Fruit fly (Drosophila melanogaster): ENCODE results near the gene Sec61gamma.

Gene Sec61gamma

DNA sequence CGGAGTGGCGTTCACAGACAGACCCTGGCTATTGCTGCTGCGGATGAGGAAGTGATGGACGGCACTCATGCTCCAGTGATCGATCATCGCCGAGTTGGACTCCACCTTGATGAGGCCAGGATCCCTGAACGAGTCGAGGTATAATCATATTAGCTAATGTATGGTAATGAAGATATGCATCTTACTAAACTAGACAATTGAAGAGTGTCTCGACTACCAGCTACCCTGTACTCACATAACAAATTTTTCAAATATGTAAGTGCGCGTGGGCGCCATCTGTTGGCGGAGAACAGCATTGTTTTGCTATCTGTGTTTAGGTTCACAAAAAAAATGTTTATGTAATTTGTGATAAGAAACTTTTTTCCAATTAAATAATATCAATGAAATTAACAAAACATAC, 36.1 kb downstream of the Sec61gamma start:
- TF ChIP-seq CG34367 (tag; optimal IDR thresholded peaks at IDR 0.05) (no peak), CG15710 (tag; optimal IDR thresholded peaks at IDR 0.05) (no peak), Ets98B (GFP tag; IDR thresholded peaks at IDR 0.05) (no peak), CG32121 (GFP tag; IDR thresholded peaks at IDR 0.05) (no peak), Pif1A (GFP tag; optimal IDR thresholded peaks at IDR 0.05) (no peak), rn (GFP tag; IDR thresholded peaks at IDR 0.05) (no peak), CG14655 (GFP tag; optimal IDR thresholded peaks at IDR 0.05) (no peak), gl (tag; optimal IDR thresholded peaks at IDR 0.05) (no peak), Snoo (tag; optimal IDR thresholded peaks at IDR 0.05) (no peak), CG8159 (tag; optimal IDR thresholded peaks at IDR 0.05) (no peak), D1 (tag; optimal IDR thresholded peaks at IDR 0.05) (no peak), CG10348 (GFP tag; IDR thresholded peaks at IDR 0.05) (no peak)

DNA sequence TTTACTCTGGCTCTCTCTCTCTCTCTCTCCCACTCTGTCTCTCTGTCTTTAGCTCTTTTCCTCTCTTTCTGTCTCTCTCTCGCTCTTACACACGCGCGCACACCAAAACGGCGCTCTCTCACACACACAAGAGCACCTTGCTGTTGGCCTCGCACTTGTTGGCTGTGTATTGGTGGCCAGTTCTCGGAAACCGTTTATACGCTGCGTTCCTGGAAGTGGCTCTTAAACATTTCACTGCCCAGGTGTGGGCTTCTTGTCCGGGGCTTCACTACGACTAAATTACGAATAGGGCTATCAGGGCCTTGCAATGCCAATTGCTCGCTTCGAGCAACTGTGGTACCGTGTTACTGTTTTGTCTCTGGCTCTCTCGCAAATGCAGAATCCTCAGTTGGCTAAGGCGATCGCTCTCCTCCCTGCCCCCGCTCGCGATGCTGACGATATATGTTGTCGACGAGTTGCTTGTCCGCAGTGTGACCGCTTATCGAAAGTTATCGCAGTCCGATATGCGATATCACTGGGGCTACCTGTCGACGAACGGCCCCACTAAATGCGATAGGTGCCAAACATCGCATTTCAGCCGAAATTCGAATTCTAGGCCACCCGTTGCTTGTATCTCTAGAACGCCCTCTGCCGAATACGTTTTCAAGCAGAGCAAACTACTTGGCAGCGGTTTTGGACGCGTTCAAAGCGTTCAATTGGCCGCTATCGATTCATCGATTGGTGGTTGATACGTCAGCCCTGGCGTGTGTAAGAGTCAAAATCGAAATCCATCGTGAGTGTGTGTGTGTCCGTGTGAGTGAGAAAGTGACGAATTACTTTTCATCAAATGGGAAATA, 40.1 kb downstream of the Sec61gamma start, which contains the start of the genes dome and Ubqn:
Gene dome (minus strand): TSS at position 479 of the 836 bp plus-strand sequence.
Gene Ubqn (plus strand): TSS at position 769 of the 836 bp plus-strand sequence.
- TF ChIP-seq CG32121 (GFP tag; IDR thresholded peaks at IDR 0.05) (no peak), CG13204 (GFP tag; optimal IDR thresholded peaks at IDR 0.05) (peak; percentile 14), CG4496 (GFP tag; IDR thresholded peaks at IDR 0.05) (peak; percentile 29; the same call in 2 of the 3 replicates), EcR (GFP tag; optimal IDR thresholded peaks at IDR 0.05) (no peak), Ets98B (GFP tag; IDR thresholded peaks at IDR 0.05) (peak; percentile 41; the same call in 1 of the 2 replicates)

DNA sequence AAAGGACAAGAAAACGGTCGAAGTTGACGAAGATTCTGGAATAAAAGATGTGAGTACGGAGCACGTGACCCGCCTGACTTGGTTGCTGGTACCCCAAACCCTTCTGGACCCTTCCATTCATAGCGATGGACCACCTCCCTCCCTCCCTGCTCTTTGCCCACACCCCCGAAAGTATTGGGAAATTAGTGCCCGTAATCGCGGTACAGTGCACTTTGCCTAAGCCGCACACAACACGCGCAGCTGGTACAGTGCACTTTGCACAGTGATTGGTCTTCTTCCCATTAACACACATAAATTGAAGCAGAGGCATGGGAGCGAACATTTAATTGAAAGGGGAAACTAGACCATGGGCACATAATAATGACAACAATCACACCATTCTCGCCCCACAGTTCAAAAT, 40.9 kb downstream of the Sec61gamma start:
- TF ChIP-seq Snoo (tag; optimal IDR thresholded peaks at IDR 0.05) (no peak), CG14655 (GFP tag; optimal IDR thresholded peaks at IDR 0.05) (no peak), CG10348 (GFP tag; IDR thresholded peaks at IDR 0.05) (0 out of 2 replicates have a peak, but pooled peaks have one; percentile 10), Ets98B (GFP tag; IDR thresholded peaks at IDR 0.05) (peak; percentile 14; the same call in 1 of the 2 replicates), CG15710 (tag; optimal IDR thresholded peaks at IDR 0.05) (no peak), CG32121 (GFP tag; IDR thresholded peaks at IDR 0.05) (peak; percentile 40; the same call in 1 of the 2 replicates), gl (tag; optimal IDR thresholded peaks at IDR 0.05) (no peak)

DNA sequence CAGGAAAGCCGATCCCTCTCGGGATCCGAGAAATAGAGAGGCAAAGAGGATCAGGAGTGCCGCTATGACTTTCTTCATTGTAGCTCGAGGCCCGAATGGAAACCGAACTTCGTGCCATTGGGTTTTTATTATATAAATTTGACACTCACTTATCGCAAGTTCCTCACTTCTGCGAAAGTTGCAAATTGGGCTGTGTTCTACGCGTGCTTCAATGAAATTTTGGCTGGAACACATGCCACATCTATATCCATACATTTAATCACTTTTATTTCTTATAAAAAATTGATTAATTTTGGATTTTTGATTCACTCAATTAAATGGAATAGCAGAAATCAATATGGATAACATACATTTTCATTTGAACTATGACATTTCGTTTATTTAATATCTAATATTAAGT, 45.7 kb downstream of the Sec61gamma start, which contains the start of gene CG14227:
Gene CG14227 (minus strand): TSS at position 101 of the 400 bp plus-strand sequence.
- TF ChIP-seq CG32121 (GFP tag; IDR thresholded peaks at IDR 0.05) (no peak), CG8159 (tag; optimal IDR thresholded peaks at IDR 0.05) (no peak), CG12605 (GFP tag; IDR thresholded peaks at IDR 0.05) (no peak), rn (GFP tag; IDR thresholded peaks at IDR 0.05) (no peak), EcR (GFP tag; optimal IDR thresholded peaks at IDR 0.05) (no peak), CG17806 (tag; optimal IDR thresholded peaks at IDR 0.05) (no peak), CG15710 (tag; optimal IDR thresholded peaks at IDR 0.05) (no peak), fd96Ca (GFP tag; IDR thresholded peaks at IDR 0.05) (no peak), gl (tag; optimal IDR thresholded peaks at IDR 0.05) (no peak), CG9948 (tag; optimal IDR thresholded peaks at IDR 0.05) (no peak)

DNA sequence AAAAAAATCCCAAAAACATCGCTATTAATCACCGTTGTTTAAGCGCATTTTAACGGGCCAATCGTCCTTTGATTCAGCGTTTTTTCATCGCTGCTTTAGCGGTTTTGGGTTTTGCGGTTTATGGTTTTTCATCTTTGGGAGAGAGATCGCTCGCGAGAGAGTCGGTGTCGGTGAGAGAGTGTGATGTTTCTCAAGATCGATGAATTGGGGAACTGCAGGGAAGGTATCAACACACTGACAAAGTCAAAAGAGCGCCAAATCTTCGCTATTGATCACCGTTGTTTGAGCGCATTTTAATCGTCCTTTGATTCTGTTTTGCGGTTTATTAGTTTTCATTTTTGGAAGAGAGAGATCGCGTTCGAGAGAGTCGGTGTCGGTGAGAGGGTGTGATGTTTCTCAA, 46.9 kb downstream of the Sec61gamma start:
- no peak for TF ChIP-seq Snoo (tag; optimal IDR thresholded peaks at IDR 0.05)
- no peak for TF ChIP-seq CG13204 (GFP tag; optimal IDR thresholded peaks at IDR 0.05)
- no peak for TF ChIP-seq CG10348 (GFP tag; IDR thresholded peaks at IDR 0.05)
- TF ChIP-seq gl (tag; optimal IDR thresholded peaks at IDR 0.05), result no peak
- no peak for TF ChIP-seq fd96Ca (GFP tag; IDR thresholded peaks at IDR 0.05)
- no peak for TF ChIP-seq CG34367 (tag; optimal IDR thresholded peaks at IDR 0.05)
- no peak for TF ChIP-seq Ets98B (GFP tag; IDR thresholded peaks at IDR 0.05)
- TF ChIP-seq CG12605 (GFP tag; IDR thresholded peaks at IDR 0.05), result no peak
- no peak for TF ChIP-seq CG9948 (tag; optimal IDR thresholded peaks at IDR 0.05)
- no peak for TF ChIP-seq D1 (tag; optimal IDR thresholded peaks at IDR 0.05)
- TF ChIP-seq CG14655 (GFP tag; optimal IDR thresholded peaks at IDR 0.05), result no peak
- no peak for TF ChIP-seq CG17806 (tag; optimal IDR thresholded peaks at IDR 0.05)
- no peak for TF ChIP-seq CG8159 (tag; optimal IDR thresholded peaks at IDR 0.05)
- TF ChIP-seq Pif1B (GFP tag; optimal IDR thresholded peaks at IDR 0.05), result no peak
- no peak for TF ChIP-seq CG4496 (GFP tag; IDR thresholded peaks at IDR 0.05)
- no peak for TF ChIP-seq Pif1A (GFP tag; optimal IDR thresholded peaks at IDR 0.05)
- TF ChIP-seq CG32121 (GFP tag; IDR thresholded peaks at IDR 0.05), result no peak
- no peak for TF ChIP-seq rn (GFP tag; IDR thresholded peaks at IDR 0.05)
- no peak for TF ChIP-seq CG15710 (tag; optimal IDR thresholded peaks at IDR 0.05)
- no peak for TF ChIP-seq CG8301 (tag; optimal IDR thresholded peaks at IDR 0.05)

DNA sequence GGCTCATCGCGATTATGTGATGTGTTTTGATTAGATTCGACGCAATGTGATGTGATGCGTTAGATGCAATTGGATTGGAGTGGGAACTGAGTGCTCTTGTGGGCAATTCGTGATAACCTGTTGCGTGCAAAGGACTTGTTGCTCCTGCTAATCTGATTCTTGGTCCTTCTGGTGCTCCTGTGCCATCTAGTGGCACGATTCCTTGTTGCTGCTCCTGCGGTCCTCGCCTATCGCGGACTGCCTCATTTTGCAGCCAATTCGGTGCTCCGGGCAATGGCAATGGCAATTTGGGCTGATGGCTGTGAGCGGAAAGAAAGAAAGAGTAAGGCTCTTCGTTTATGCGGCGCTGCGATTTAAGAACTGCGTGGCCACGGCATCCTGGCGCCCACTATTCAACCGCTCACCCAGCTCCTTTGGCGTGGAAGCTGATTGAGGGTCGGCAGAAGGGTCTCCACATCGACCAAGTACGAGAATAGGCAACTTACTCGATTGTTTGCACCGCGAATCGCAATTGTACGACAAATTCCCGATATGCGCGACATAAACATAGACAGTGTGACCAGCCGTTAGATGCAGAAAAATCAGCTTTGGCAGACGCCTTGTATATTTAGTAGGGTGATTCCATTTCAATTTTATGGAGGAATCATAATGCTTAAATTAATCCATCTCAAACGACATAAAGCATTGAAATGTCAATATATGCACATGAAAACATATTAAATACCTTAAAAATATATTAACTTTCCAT, 50.0 kb downstream of the Sec61gamma start, which contains the start of gene Mer:
Gene Mer (minus strand): TSS at position 550 of the 748 bp plus-strand sequence.
- TF ChIP-seq CG4496 (GFP tag; IDR thresholded peaks at IDR 0.05), result peak; percentile 93
- TF ChIP-seq CG12605 (GFP tag; IDR thresholded peaks at IDR 0.05), result peak; percentile 73; the same call in 1 of the 2 replicates
- TF ChIP-seq CG13204 (GFP tag; optimal IDR thresholded peaks at IDR 0.05), result no peak
- TF ChIP-seq CG32121 (GFP tag; IDR thresholded peaks at IDR 0.05), result peak; percentile 87
- TF ChIP-seq Ets98B (GFP tag; IDR thresholded peaks at IDR 0.05), result peak; percentile 88
- peak; percentile 95 for TF ChIP-seq fd96Ca (GFP tag; IDR thresholded peaks at IDR 0.05)
- no peak for TF ChIP-seq Pif1B (GFP tag; optimal IDR thresholded peaks at IDR 0.05)
- peak; percentile 82 for TF ChIP-seq CG15710 (tag; optimal IDR thresholded peaks at IDR 0.05)
- TF ChIP-seq rn (GFP tag; IDR thresholded peaks at IDR 0.05), result peak; percentile 66; the same call in 1 of the 2 replicates
- TF ChIP-seq CG14655 (GFP tag; optimal IDR thresholded peaks at IDR 0.05), result no peak
- TF ChIP-seq Snoo (tag; optimal IDR thresholded peaks at IDR 0.05), result peak; percentile 88
- TF ChIP-seq CG8159 (tag; optimal IDR thresholded peaks at IDR 0.05), result peak; percentile 82
- TF ChIP-seq D1 (tag; optimal IDR thresholded peaks at IDR 0.05), result no peak
- TF ChIP-seq EcR (GFP tag; optimal IDR thresholded peaks at IDR 0.05), result no peak
- TF ChIP-seq gl (tag; optimal IDR thresholded peaks at IDR 0.05), result peak; percentile 79
- TF ChIP-seq CG8301 (tag; optimal IDR thresholded peaks at IDR 0.05), result peak; percentile 87
- no peak for TF ChIP-seq CG10348 (GFP tag; IDR thresholded peaks at IDR 0.05)
- TF ChIP-seq CG34367 (tag; optimal IDR thresholded peaks at IDR 0.05), result peak; percentile 76
- TF ChIP-seq Pif1A (GFP tag; optimal IDR thresholded peaks at IDR 0.05), result no peak
- TF ChIP-seq CG17806 (tag; optimal IDR thresholded peaks at IDR 0.05), result peak; percentile 77
- peak; percentile 76 for TF ChIP-seq CG9948 (tag; optimal IDR thresholded peaks at IDR 0.05)
